Fruit fly (Drosophila melanogaster): ENCODE data around the gene CG3795.

CG3795 gene

dm6 chrX:1710082-1710481, at the start of gene CG3795:
Gene CG3795, minus strand, starts transcription at chrX:1710182.
- no peak for TF ChIP-seq Vsx2 (GFP tag; optimal IDR thresholded peaks at IDR 0.05; ENCODE audit: partially characterized antibody)
- no peak for TF ChIP-seq sage (GFP tag; optimal IDR thresholded peaks at IDR 0.05)
- no peak for TF ChIP-seq woc (GFP tag; optimal IDR thresholded peaks at IDR 0.05)
- TF ChIP-seq lola (GFP tag; optimal IDR thresholded peaks at IDR 0.05): no peak
- TF ChIP-seq Dif (GFP tag; optimal IDR thresholded peaks at IDR 0.05; ENCODE audit: partially characterized antibody): no peak
- no peak for TF ChIP-seq N (GFP tag; optimal IDR thresholded peaks at IDR 0.05)
- no peak for TF ChIP-seq brk (GFP tag; optimal IDR thresholded peaks at IDR 0.05)
- no peak for TF ChIP-seq h (GFP tag; optimal IDR thresholded peaks at IDR 0.05)
- no peak for TF ChIP-seq Myc (optimal IDR thresholded peaks at IDR 0.05)
- TF ChIP-seq Jra (GFP tag; optimal IDR thresholded peaks at IDR 0.05): no peak
- no peak for TF ChIP-seq fru (GFP tag; optimal IDR thresholded peaks at IDR 0.05)
- no peak for TF ChIP-seq tai (GFP tag; optimal IDR thresholded peaks at IDR 0.05)
- no peak for TF ChIP-seq Abd-B (GFP tag; optimal IDR thresholded peaks at IDR 0.05)
- no peak for TF ChIP-seq pan (optimal IDR thresholded peaks at IDR 0.05)
- TF ChIP-seq Rel (GFP tag; optimal IDR thresholded peaks at IDR 0.05): no peak
- TF ChIP-seq Rel (tag; optimal IDR thresholded peaks at IDR 0.05): no peak
- no peak for TF ChIP-seq CrebA (GFP tag; optimal IDR thresholded peaks at IDR 0.05; ENCODE audit: borderline replicate concordance)
- no peak for TF ChIP-seq CG32264 (GFP tag; optimal IDR thresholded peaks at IDR 0.05)
- TF ChIP-seq Sp1 (GFP tag; optimal IDR thresholded peaks at IDR 0.05): no peak
- no peak for TF ChIP-seq jim (GFP tag; optimal IDR thresholded peaks at IDR 0.05)

dm6 chrX:1753938-1754566, 44.1 kb upstream of the CG3795 start, which contains the start of gene Scgdelta:
Gene Scgdelta, minus strand, starts transcription at chrX:1754065.
- no peak for TF ChIP-seq Hnf4 (GFP tag; optimal IDR thresholded peaks at IDR 0.05)
- no peak for TF ChIP-seq N (GFP tag; optimal IDR thresholded peaks at IDR 0.05)
- no peak for TF ChIP-seq psq (GFP tag; optimal IDR thresholded peaks at IDR 0.05)
- no peak for TF ChIP-seq fru (GFP tag; optimal IDR thresholded peaks at IDR 0.05)

dm6 chrX:1735083-1735482, 25.1 kb upstream of the CG3795 start:
- TF ChIP-seq CG32264 (GFP tag; optimal IDR thresholded peaks at IDR 0.05): no peak

- no peak for TF ChIP-seq Rel (GFP tag; optimal IDR thresholded peaks at IDR 0.05)
- TF ChIP-seq Rel (tag; optimal IDR thresholded peaks at IDR 0.05): no peak
- peak; percentile 92 for TF ChIP-seq Dfd (GFP tag; optimal IDR thresholded peaks at IDR 0.05)
Observed at dm6 chrX:1714874-1715273, 4.9 kb upstream of the CG3795 start.

dm6 chrX:1705929-1706328, 4.1 kb downstream of the CG3795 start:
- TF ChIP-seq br (GFP tag; optimal IDR thresholded peaks at IDR 0.05): no peak
- peak; percentile 51 for TF ChIP-seq fru (GFP tag; optimal IDR thresholded peaks at IDR 0.05)
- TF ChIP-seq HLH106 (tag; optimal IDR thresholded peaks at IDR 0.05): peak; percentile 32
- peak in 1 of 2 experiments; percentile 40 for TF ChIP-seq foxo (GFP tag; optimal IDR thresholded peaks at IDR 0.05)
- peak; percentile 3 for TF ChIP-seq Sp1 (GFP tag; optimal IDR thresholded peaks at IDR 0.05)

dm6 chrX:1695529-1696410, 14.2 kb downstream of the CG3795 start, which contains the start of gene a6:
Gene a6, minus strand, starts transcription at chrX:1695889.
- TF ChIP-seq h (GFP tag; optimal IDR thresholded peaks at IDR 0.05): peak; percentile 6
- no peak for TF ChIP-seq Rel (GFP tag; optimal IDR thresholded peaks at IDR 0.05)
- TF ChIP-seq Rel (tag; optimal IDR thresholded peaks at IDR 0.05): peak; percentile 31
- no peak for TF ChIP-seq Hr83 (GFP tag; optimal IDR thresholded peaks at IDR 0.05; ENCODE audit: poor library complexity, severe bottlenecking)
- no peak for TF ChIP-seq sage (GFP tag; optimal IDR thresholded peaks at IDR 0.05)
- TF ChIP-seq N (GFP tag; optimal IDR thresholded peaks at IDR 0.05): no peak
- no peak for TF ChIP-seq dl (GFP tag; optimal IDR thresholded peaks at IDR 0.05; ENCODE audit: insufficient read depth in 1 of 2, partially characterized antibody in 2 of 2)
